Worm (Caenorhabditis elegans): ENCODE data around the gene unc-39.

Gene unc-39

ce11 chrV:14372774-14373173, at the start of gene unc-39:
Gene unc-39 (plus strand): TSS chrV:14373074.
- TF ChIP-seq hlh-26 (GFP tag; conservative IDR thresholded peaks at IDR 0.05) (no peak), unc-130 (GFP tag; optimal IDR thresholded peaks at IDR 0.05) (no peak), K12H6.12 (tag; optimal IDR thresholded peaks at IDR 0.05) (no peak), ztf-28 (GFP tag; IDR thresholded peaks at IDR 0.05) (no peak), snpc-1.1 (tag; optimal IDR thresholded peaks at IDR 0.05; ENCODE audit: insufficient read depth) (no peak), him-1 (tag; optimal IDR thresholded peaks at IDR 0.05) (no peak), ceh-27 (GFP tag; optimal IDR thresholded peaks at IDR 0.05) (no peak), Y56A3A.18 (GFP tag; IDR thresholded peaks at IDR 0.05) (no peak), lsl-1 (GFP tag; optimal IDR thresholded peaks at IDR 0.05) (no peak), F57A8.1 (GFP tag; optimal IDR thresholded peaks at IDR 0.05) (no peak), egl-44 (GFP tag; IDR thresholded peaks at IDR 0.05) (no peak), ets-4 (GFP tag; optimal IDR thresholded peaks at IDR 0.05) (no peak), lag-1 (GFP tag; IDR thresholded peaks at IDR 0.05) (no peak), F10E7.11 (tag; optimal IDR thresholded peaks at IDR 0.05) (no peak)

DNA sequence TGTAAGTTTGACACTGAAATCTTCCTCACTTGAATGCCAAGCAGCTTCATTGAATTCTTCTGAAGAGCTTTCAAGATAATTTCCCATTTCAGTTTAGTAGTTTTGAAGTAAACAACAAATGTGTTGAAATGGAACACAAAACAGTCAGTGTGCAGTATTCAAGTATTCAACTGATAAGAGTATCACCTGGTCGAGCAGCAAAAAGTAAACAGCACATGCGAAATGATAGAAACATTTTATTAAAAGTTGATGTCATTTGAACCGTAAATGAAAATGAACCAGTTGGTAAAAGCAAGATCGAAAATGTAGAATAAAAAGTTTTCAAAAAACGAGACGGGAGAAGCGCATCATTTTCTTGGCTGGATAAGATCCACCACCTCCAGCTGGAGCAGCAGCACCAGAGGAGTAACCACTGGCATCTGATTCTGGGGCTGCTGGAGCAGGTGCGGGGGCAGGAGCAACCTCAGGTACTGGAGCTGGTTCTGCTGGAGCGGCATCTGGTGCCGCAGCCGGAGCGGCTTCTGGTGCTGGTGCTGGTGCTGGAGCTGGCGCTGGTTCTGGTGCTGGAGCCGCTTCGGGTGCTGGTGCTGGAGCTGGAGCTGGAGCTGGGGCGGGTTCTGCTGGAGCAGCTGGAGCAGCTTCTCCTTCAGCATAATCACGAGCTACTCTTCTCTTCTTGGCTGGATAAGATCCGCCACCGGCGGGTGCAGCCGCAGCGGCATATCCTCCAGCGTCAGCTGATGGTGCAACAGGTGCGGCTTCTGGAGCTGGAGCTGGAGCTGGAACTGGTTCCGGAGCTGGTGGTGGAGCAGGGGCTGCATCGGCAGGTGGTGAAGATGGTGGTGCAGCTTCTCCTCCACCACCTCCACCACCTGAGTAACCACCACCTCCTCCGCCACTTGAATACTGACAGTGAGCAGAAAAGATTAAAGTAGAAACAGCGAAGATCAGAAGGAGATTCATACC, 48.1 kb upstream of the unc-39 start, which contains the start of the genes F47B8.4 and F47B8.18:
Gene F47B8.4, minus strand, starts transcription at position 172 of the 966 bp plus-strand sequence.
Gene F47B8.18, minus strand, starts transcription at position 963 of the 966 bp plus-strand sequence.
- TF ChIP-seq zfh-2 (GFP tag; conservative IDR thresholded peaks at IDR 0.05) (peak; percentile 95), cebp-1 (GFP tag; IDR thresholded peaks at IDR 0.05) (0 out of 2 replicates have a peak, but pooled peaks have one; percentile 15), cebp-1 (tag; optimal IDR thresholded peaks at IDR 0.05) (no peak), ceh-91 (GFP tag; IDR thresholded peaks at IDR 0.05) (no peak), lin-26 (GFP tag; IDR thresholded peaks at IDR 0.05) (0 out of 2 replicates have a peak, but pooled peaks have one; percentile 53), F22D6.2 (tag; optimal IDR thresholded peaks at IDR 0.05) (no peak), egl-18 (GFP tag; IDR thresholded peaks at IDR 0.05) (no peak), sptf-2 (GFP tag; optimal IDR thresholded peaks at IDR 0.05) (peak; percentile 15), athp-1 (tag; optimal IDR thresholded peaks at IDR 0.05) (no peak), nhr-80 (tag; optimal IDR thresholded peaks at IDR 0.05) (peak; percentile 56), mcd-1 (GFP tag; IDR thresholded peaks at IDR 0.05) (peak; percentile 55; the same call in 1 of the 2 replicates), egrh-3 (GFP tag; IDR thresholded peaks at IDR 0.05) (peak; percentile 99)

- TF ChIP-seq athp-1 (tag; optimal IDR thresholded peaks at IDR 0.05) (no peak), Y95B8A.8 (GFP tag; IDR thresholded peaks at IDR 0.05) (no peak)
These were observed 45.1 kb upstream of the unc-39 start, which contains the start of gene F47B8.5 for ce11 chrV:14327776-14328175. Gene F47B8.5 (minus strand): TSS chrV:14327876.

ce11 chrV:14328806-14329205, 44.1 kb upstream of the unc-39 start, which contains the start of gene pepm-1:
Gene pepm-1 (plus strand): TSS chrV:14329106.
- TF ChIP-seq sdz-38 (tag; optimal IDR thresholded peaks at IDR 0.05) = no peak
- no peak for TF ChIP-seq dpl-1 (GFP tag; optimal IDR thresholded peaks at IDR 0.05)
- no peak for TF ChIP-seq lin-40 (tag; optimal IDR thresholded peaks at IDR 0.05)
- TF ChIP-seq madf-10 (tag; optimal IDR thresholded peaks at IDR 0.05) = no peak
- TF ChIP-seq Y79H2A.3 (GFP tag; conservative IDR thresholded peaks at IDR 0.05) = no peak
- TF ChIP-seq F57C9.4 (tag; optimal IDR thresholded peaks at IDR 0.05) = no peak
- no peak for TF ChIP-seq B0035.1 (tag; optimal IDR thresholded peaks at IDR 0.05)
- no peak for TF ChIP-seq repo-1 (tag; optimal IDR thresholded peaks at IDR 0.05)
- TF ChIP-seq sea-2 (GFP tag; IDR thresholded peaks at IDR 0.05) = no peak
- TF ChIP-seq snpc-1.3 (tag; optimal IDR thresholded peaks at IDR 0.05; ENCODE audit: insufficient read depth) = no peak
- TF ChIP-seq mes-4 (tag; optimal IDR thresholded peaks at IDR 0.05) = no peak
- TF ChIP-seq ztf-26 (tag; optimal IDR thresholded peaks at IDR 0.05) = no peak

All from whole organism, young adult.